Fruit fly (Drosophila melanogaster) whole organism, embryonic: ENCODE results near the gene Wbp2.

Experiments used
- CG11085 ChIP-seq: fragments of 200-800 bp; sonication (Bioruptor generic); IDR thresholded peaks from 2 replicates; pipeline ENCODE4 v1.3.6; 2022; ENCODE audit warnings: missing biosample characterization, missing genetic modification characterization
- CG12236 ChIP-seq: fragments of 200-800 bp; sonication (Bioruptor generic); optimal IDR thresholded peaks from 2 replicates; lab custom pipeline; 2016; ENCODE audit warnings: missing biosample characterization, missing genetic modification characterization
- CG13296 ChIP-seq: fragments of 200-800 bp; sonication (Bioruptor generic); optimal IDR thresholded peaks from 3 replicates; lab custom pipeline; 2018; ENCODE audit warnings: missing biosample characterization, mild to moderate bottlenecking, missing genetic modification characterization
- CG13424 ChIP-seq: fragments of 200-800 bp; sonication (Bioruptor generic); optimal IDR thresholded peaks from 2 replicates; lab custom pipeline; 2019; ENCODE audit warnings: missing biosample characterization, mild to moderate bottlenecking, missing genetic modification characterization, moderate library complexity
- CG13775 ChIP-seq: fragments of 200-800 bp; sonication (Bioruptor generic); optimal IDR thresholded peaks from 3 replicates; lab custom pipeline; 2017; ENCODE audit warnings: missing biosample characterization, mild to moderate bottlenecking, missing genetic modification characterization
- CG15073 ChIP-seq: fragments of 200-800 bp; sonication (Bioruptor generic); optimal IDR thresholded peaks from 2 replicates; lab custom pipeline; 2016; ENCODE audit warnings: missing biosample characterization, missing genetic modification characterization
- CG15269 ChIP-seq: fragments of 200-800 bp; sonication (Bioruptor generic); optimal IDR thresholded peaks from 2 replicates; lab custom pipeline; 2018; ENCODE audit warnings: missing biosample characterization, mild to moderate bottlenecking, missing genetic modification characterization, moderate library complexity
- CG1529 ChIP-seq: fragments of 200-800 bp; sonication (Bioruptor generic); optimal IDR thresholded peaks from 3 replicates; lab custom pipeline; 2018; ENCODE audit warnings: missing biosample characterization, missing genetic modification characterization
- CG2129 ChIP-seq: fragments of 200-800 bp; sonication (Bioruptor generic); IDR thresholded peaks from 2 replicates; pipeline ENCODE4 v1.3.6; 2022; ENCODE audit warnings: missing biosample characterization, missing genetic modification characterization; ENCODE audit not compliant: partially characterized antibody
- CG32772 ChIP-seq: fragments of 200-800 bp; sonication (Bioruptor generic); IDR thresholded peaks from 2 replicates; pipeline ENCODE4 v1.3.6; 2022; ENCODE audit warnings: missing biosample characterization, missing genetic modification characterization
- CG3726 ChIP-seq: fragments of 200-800 bp; sonication (Bioruptor generic); IDR thresholded peaks from 3 replicates; pipeline ENCODE4, ENCODE4 v1.3.6; 2022; ENCODE audit warnings: missing biosample characterization, missing genetic modification characterization
- CG8944 ChIP-seq: fragments of 200-800 bp; sonication (Bioruptor generic); optimal IDR thresholded peaks from 3 replicates; lab custom pipeline; 2016; ENCODE audit warnings: missing biosample characterization, missing genetic modification characterization
- Deaf1 ChIP-seq: fragments of 200-800 bp; optimal IDR thresholded peaks from 3 replicates; lab custom pipeline; 2019; ENCODE audit warnings: missing biosample characterization, mild to moderate bottlenecking, missing genetic modification characterization, moderate library complexity
- Doc2 ChIP-seq: fragments of 200-800 bp; sonication (Bioruptor generic); IDR thresholded peaks from 2 replicates; pipeline ENCODE4 v1.3.6; 2022; ENCODE audit warnings: missing biosample characterization, missing genetic modification characterization
- Dref ChIP-seq: fragments of 200-800 bp; sonication (Bioruptor generic); IDR thresholded peaks from 2 replicates; pipeline ENCODE4 v1.3.6; 2022; ENCODE audit warnings: missing biosample characterization, missing genetic modification characterization
- Elba2 ChIP-seq: fragments of 200-800 bp; sonication (Bioruptor generic); optimal IDR thresholded peaks from 3 replicates; lab custom pipeline; 2016; ENCODE audit warnings: missing biosample characterization, missing genetic modification characterization
- Ets65A ChIP-seq: fragments of 200-800 bp; sonication (Bioruptor generic); peaks from one replicate; lab custom pipeline; 2016; ENCODE audit warnings: missing biosample characterization, missing genetic modification characterization
- Max ChIP-seq: fragments of 200-800 bp; sonication (Bioruptor generic); optimal IDR thresholded peaks from 2 replicates; lab custom pipeline; 2016; ENCODE audit warnings: missing biosample characterization, mild to moderate bottlenecking, missing genetic modification characterization
- Meics ChIP-seq: fragments of 200-800 bp; sonication (Bioruptor generic); optimal IDR thresholded peaks from 2 replicates; lab custom pipeline; 2017; ENCODE audit warnings: missing biosample characterization, mild to moderate bottlenecking, missing genetic modification characterization
- Ptx1 ChIP-seq: fragments of 200-800 bp; sonication (Bioruptor generic); IDR thresholded peaks from 2 replicates; pipeline ENCODE4 v1.3.6; 2022; ENCODE audit warnings: missing biosample characterization, missing genetic modification characterization
- Scr ChIP-seq: fragments of 200-800 bp; sonication (Bioruptor generic); IDR thresholded peaks from 2 replicates; pipeline ENCODE4 v1.3.6; 2022; ENCODE audit warnings: missing biosample characterization, missing genetic modification characterization; ENCODE audit not compliant: partially characterized antibody
- Sin3A ChIP-seq: fragments of >200 bp; optimal IDR thresholded peaks from 2 replicates; lab custom pipeline; 2018
- Spps ChIP-seq: fragments of 200-800 bp; sonication (Bioruptor generic); optimal IDR thresholded peaks from 2 replicates; lab custom pipeline; 2018; ENCODE audit warnings: missing biosample characterization, mild to moderate bottlenecking, missing genetic modification characterization
- ash1 ChIP-seq: fragments of 200-800 bp; sonication (Bioruptor generic); optimal IDR thresholded peaks from 2 replicates; lab custom pipeline; 2018; ENCODE audit warnings: missing biosample characterization, mild to moderate bottlenecking, missing genetic modification characterization
- bigmax ChIP-seq: fragments of 200-800 bp; sonication (Bioruptor generic); optimal IDR thresholded peaks from 2 replicates; lab custom pipeline; 2018; ENCODE audit warnings: missing biosample characterization, mild to moderate bottlenecking, missing genetic modification characterization
- cas ChIP-seq: fragments of 200-800 bp; sonication (Bioruptor generic); IDR thresholded peaks from 2 replicates; pipeline ENCODE4 v1.3.6; 2022; ENCODE audit warnings: missing biosample characterization, missing genetic modification characterization
- cg ChIP-seq: fragments of 200-800 bp; sonication (Bioruptor generic); optimal IDR thresholded peaks from 3 replicates; lab custom pipeline; 2019; ENCODE audit warnings: missing biosample characterization, mild to moderate bottlenecking, missing genetic modification characterization, moderate library complexity
- corto ChIP-seq: fragments of 200-800 bp; sonication (Bioruptor generic); optimal IDR thresholded peaks from 2 replicates; lab custom pipeline; 2016; ENCODE audit warnings: missing biosample characterization, mild to moderate bottlenecking, missing genetic modification characterization, moderate library complexity
- eyg ChIP-seq: fragments of 200-800 bp; sonication (Bioruptor generic); optimal IDR thresholded peaks from 3 replicates; lab custom pipeline; 2016; ENCODE audit warnings: missing biosample characterization, missing genetic modification characterization
- fd102C ChIP-seq: fragments of 200-800 bp; sonication (Bioruptor generic); optimal IDR thresholded peaks from 2 replicates; lab custom pipeline; 2018; ENCODE audit warnings: missing biosample characterization, mild to moderate bottlenecking, missing genetic modification characterization, moderate library complexity
- gfzf ChIP-seq: fragments of 200-800 bp; sonication (Bioruptor generic); optimal IDR thresholded peaks from 2 replicates; lab custom pipeline; 2016; ENCODE audit warnings: missing biosample characterization, mild to moderate bottlenecking, missing genetic modification characterization, moderate library complexity
- gt ChIP-seq: fragments of 200-800 bp; sonication (Bioruptor generic); IDR thresholded peaks from 2 replicates; pipeline ENCODE4 v1.3.6; 2022; ENCODE audit warnings: missing biosample characterization, missing genetic modification characterization
- hkb ChIP-seq, 2 experiments: fragments of 200-800 bp in 1 of 2; fragments of >200 bp in 1 of 2; sonication (Bioruptor generic) in 1 of 2; IDR thresholded peaks in 1 of 2; optimal IDR thresholded peaks in 1 of 2; 2 replicates each; pipeline versions ENCODE4 v1.3.6 to Lab custom; 2017 to 2022; ENCODE audit warnings: missing biosample characterization in 1 of 2, missing genetic modification characterization in 1 of 2
- ind ChIP-seq: fragments of 200-800 bp; sonication (Bioruptor generic); optimal IDR thresholded peaks from 3 replicates; lab custom pipeline; 2016; ENCODE audit warnings: missing biosample characterization, missing genetic modification characterization
- jumu ChIP-seq: fragments of 200-800 bp; sonication (Bioruptor generic); optimal IDR thresholded peaks from 3 replicates; lab custom pipeline; 2016; ENCODE audit warnings: missing biosample characterization, missing genetic modification characterization
- kah ChIP-seq: fragments of 200-800 bp; sonication (Bioruptor generic); optimal IDR thresholded peaks from 2 replicates; lab custom pipeline; 2018; ENCODE audit warnings: missing biosample characterization, mild to moderate bottlenecking, missing genetic modification characterization
- knrl ChIP-seq: fragments of 200-800 bp; sonication (Bioruptor generic); IDR thresholded peaks from 3 replicates; pipeline ENCODE4 v1.3.6; 2022; ENCODE audit warnings: missing biosample characterization, missing genetic modification characterization; ENCODE audit not compliant: partially characterized antibody
- phol ChIP-seq: fragments of 200-800 bp; sonication (Bioruptor generic); optimal IDR thresholded peaks from 3 replicates; lab custom pipeline; 2018; ENCODE audit warnings: missing biosample characterization, mild to moderate bottlenecking, missing genetic modification characterization, moderate library complexity
- ranshi ChIP-seq: fragments of 200-800 bp; sonication (Bioruptor generic); IDR thresholded peaks from 2 replicates; pipeline ENCODE4 v1.3.6; 2022; ENCODE audit warnings: missing biosample characterization, missing genetic modification characterization
- row ChIP-seq: fragments of 200-800 bp; sonication (Bioruptor generic); IDR thresholded peaks from 3 replicates; pipeline ENCODE4 v1.3.6; 2022; ENCODE audit warnings: missing biosample characterization, missing genetic modification characterization
- sima ChIP-seq: fragments of 200-800 bp; sonication (Bioruptor generic); optimal IDR thresholded peaks from 2 replicates; lab custom pipeline; 2016; ENCODE audit warnings: missing biosample characterization, missing genetic modification characterization
- so ChIP-seq: fragments of 200-800 bp; sonication (Bioruptor generic); IDR thresholded peaks from 3 replicates; pipeline ENCODE4 v1.3.6; 2022; ENCODE audit warnings: missing biosample characterization, missing genetic modification characterization
- sob ChIP-seq: fragments of 200-800 bp; sonication (Bioruptor generic); IDR thresholded peaks from 2 replicates; pipeline ENCODE4 v1.3.6; 2022; ENCODE audit warnings: missing biosample characterization, missing genetic modification characterization
- ssp ChIP-seq: fragments of 200-800 bp; sonication (Bioruptor generic); IDR thresholded peaks from 2 replicates; pipeline ENCODE4 v1.3.6; 2022; ENCODE audit warnings: missing biosample characterization, missing genetic modification characterization
- sug ChIP-seq: fragments of 200-800 bp; optimal IDR thresholded peaks from 2 replicates; lab custom pipeline; 2019; ENCODE audit warnings: missing biosample characterization, mild to moderate bottlenecking, missing genetic modification characterization, moderate library complexity
- tin ChIP-seq: fragments of 200-800 bp; sonication (Bioruptor generic); optimal IDR thresholded peaks from 3 replicates; lab custom pipeline; 2016; ENCODE audit warnings: missing biosample characterization, missing genetic modification characterization
- tll ChIP-seq, 2 experiments: fragments of 200-800 bp in 1 of 2; fragments of >200 bp in 1 of 2; sonication (Bioruptor generic) in 1 of 2; optimal IDR thresholded peaks; 2 replicates each; lab custom pipeline; 2017 to 2019; ENCODE audit warnings: missing biosample characterization in 2 of 2, missing genetic modification characterization in 2 of 2, mild to moderate bottlenecking in 1 of 2, moderate library complexity in 1 of 2
- usp ChIP-seq: fragments of >200 bp; optimal IDR thresholded peaks from 2 replicates; lab custom pipeline; 2017; ENCODE audit warnings: missing biosample characterization, missing genetic modification characterization
- wor ChIP-seq: fragments of 200-800 bp; sonication (Bioruptor generic); IDR thresholded peaks from 2 replicates; pipeline ENCODE4 v1.3.6; 2022; ENCODE audit warnings: missing biosample characterization, missing genetic modification characterization
- z ChIP-seq: fragments of 200-800 bp; sonication (Bioruptor generic); IDR thresholded peaks from 3 replicates; pipeline ENCODE4 v1.3.6; 2022; ENCODE audit warnings: missing biosample characterization, missing genetic modification characterization

The Wbp2 gene

dm6 chr3L:12835511-12836479 lies 14.2 kb upstream of the Wbp2 start (continued):
- no peak for TF ChIP-seq Max (GFP tag; lab: Kevin White, UChicago)
- no peak for TF ChIP-seq CG15269 (tag; lab: Kevin White, UChicago)
- peak; percentile 99 for TF ChIP-seq sug (tag; lab: Kevin White, UChicago)
- no peak for TF ChIP-seq jumu (GFP tag; lab: Kevin White, UChicago)
- no peak for TF ChIP-seq ranshi (GFP tag; lab: Robert Waterston, UW)
- TF ChIP-seq sob (GFP tag; lab: Robert Waterston, UW) = no peak
- peak; percentile 18 for TF ChIP-seq CG13424 (tag; lab: Kevin White, UChicago)
- TF ChIP-seq Deaf1 (tag; lab: Kevin White, UChicago) = no peak
- no peak for TF ChIP-seq cas (GFP tag; lab: Robert Waterston, UW)
- no peak for TF ChIP-seq CG11085 (GFP tag; lab: Robert Waterston, UW)
- TF ChIP-seq hkb (optimal IDR thresholded peaks at IDR 0.05; lab: Kevin White, UChicago) = no peak
- no peak for TF ChIP-seq hkb (GFP tag; IDR thresholded peaks at IDR 0.05; lab: Robert Waterston, UW)
- TF ChIP-seq Ets65A (GFP tag; lab: Kevin White, UChicago) = peak; percentile 86
- no peak for TF ChIP-seq Ptx1
- no peak for TF ChIP-seq CG15073 (GFP tag; lab: Kevin White, UChicago)
- TF ChIP-seq CG13296 (GFP tag; lab: Kevin White, UChicago) = no peak
- no peak for TF ChIP-seq sima (GFP tag; lab: Kevin White, UChicago)
- no peak for TF ChIP-seq kah (GFP tag; lab: Kevin White, UChicago)
- TF ChIP-seq corto (GFP tag; lab: Kevin White, UChicago) = no peak
- TF ChIP-seq Scr (GFP tag; lab: Robert Waterston, UW) = no peak
- no peak for TF ChIP-seq CG12236 (GFP tag; lab: Kevin White, UChicago)
- TF ChIP-seq CG1529 (GFP tag; lab: Kevin White, UChicago) = no peak
- no peak for TF ChIP-seq so (GFP tag; lab: Robert Waterston, UW)
- no peak for TF ChIP-seq ssp
- no peak; the same call in 2 of the 3 replicates for TF ChIP-seq knrl (GFP tag; lab: Robert Waterston, UW)
- TF ChIP-seq Dref (GFP tag; lab: Robert Waterston, UW) = no peak
- TF ChIP-seq CG3726 (GFP tag; lab: Robert Waterston, UW) = no peak
- no peak for TF ChIP-seq z (GFP tag; lab: Robert Waterston, UW)
- no peak for TF ChIP-seq Elba2
- TF ChIP-seq phol (tag; lab: Kevin White, UChicago) = no peak
- no peak for TF ChIP-seq gt (GFP tag; lab: Robert Waterston, UW)
- no peak for TF ChIP-seq gfzf (GFP tag; lab: Kevin White, UChicago)
- TF ChIP-seq bigmax (GFP tag; lab: Kevin White, UChicago) = no peak
- TF ChIP-seq row = no peak; the same call in 2 of the 3 replicates
- no peak for TF ChIP-seq ash1 (GFP tag; lab: Kevin White, UChicago)
- TF ChIP-seq Meics (GFP tag; lab: Kevin White, UChicago) = peak; percentile 12
- TF ChIP-seq usp = no peak
- TF ChIP-seq Sin3A = no peak
- TF ChIP-seq Doc2 = no peak
- no peak for TF ChIP-seq wor (GFP tag; lab: Robert Waterston, UW)
- TF ChIP-seq fd102C (GFP tag; lab: Kevin White, UChicago) = no peak
- TF ChIP-seq CG8944 = no peak
- no peak for TF ChIP-seq CG13775
- no peak for TF ChIP-seq ind
- no peak for TF ChIP-seq CG2129 (GFP tag; lab: Robert Waterston, UW)
- TF ChIP-seq Spps (tag; lab: Kevin White, UChicago) = peak; percentile 12
- TF ChIP-seq tll (GFP tag; optimal IDR thresholded peaks at IDR 0.05; lab: Kevin White, UChicago) = no peak
- no peak for TF ChIP-seq cg (GFP tag; lab: Kevin White, UChicago)
- TF ChIP-seq CG32772 (GFP tag; lab: Robert Waterston, UW) = no peak
- no peak for TF ChIP-seq eyg (GFP tag; lab: Kevin White, UChicago)
- TF ChIP-seq tin (GFP tag; lab: Kevin White, UChicago) = no peak
